Worm (Caenorhabditis elegans): Measurements from ENCODE around the gene Y49G5B.1.

Y49G5B.1 gene

ce11 chrV:5271487-5271886 lies 48.3 kb downstream of the Y49G5B.1 start (continued):
- TF ChIP-seq F37D6.2 (tag; optimal IDR thresholded peaks at IDR 0.05) (no peak), madf-5 (GFP tag; IDR thresholded peaks at IDR 0.05) (no peak), mxl-3 (GFP tag; optimal IDR thresholded peaks at IDR 0.05) (peak; percentile 92), nhr-11 (tag; optimal IDR thresholded peaks at IDR 0.05) (peak; percentile 85), ces-1 (GFP tag; optimal IDR thresholded peaks at IDR 0.05) (no peak), T26A8.4 (GFP tag; IDR thresholded peaks at IDR 0.05) (peak; percentile 41; the same call in 1 of the 2 replicates), egl-43 (GFP tag; IDR thresholded peaks at IDR 0.05) (no peak), nhr-25 (tag; optimal IDR thresholded peaks at IDR 0.05; ENCODE audit: borderline replicate concordance, insufficient read depth) (no peak), nhr-10 (tag; optimal IDR thresholded peaks at IDR 0.05) (peak; percentile 28), ZK546.5 (tag; optimal IDR thresholded peaks at IDR 0.05) (no peak), duxl-1 (tag; optimal IDR thresholded peaks at IDR 0.05; ENCODE audit: poor library complexity) (peak; percentile 74), vab-7 (GFP tag; IDR thresholded peaks at IDR 0.05) (no peak), ztf-7 (tag; optimal IDR thresholded peaks at IDR 0.05) (no peak), ceh-32 (tag; optimal IDR thresholded peaks at IDR 0.05; ENCODE audit: poor library complexity) (no peak), D1046.2 (GFP tag; IDR thresholded peaks at IDR 0.05) (peak; percentile 80), mep-1 (tag; optimal IDR thresholded peaks at IDR 0.05) (peak; percentile 54), nhr-42 (GFP tag; IDR thresholded peaks at IDR 0.05) (peak; percentile 57; the same call in 1 of the 2 replicates), nhr-48 (tag; optimal IDR thresholded peaks at IDR 0.05) (peak; percentile 98), spr-3 (GFP tag; optimal IDR thresholded peaks at IDR 0.05) (no peak), lir-3 (tag; optimal IDR thresholded peaks at IDR 0.05) (no peak), attf-4 (tag; optimal IDR thresholded peaks at IDR 0.05) (no peak), skn-1 (tag; optimal IDR thresholded peaks at IDR 0.05) (no peak), unc-39 (tag; optimal IDR thresholded peaks at IDR 0.05) (no peak), dve-1 (tag; optimal IDR thresholded peaks at IDR 0.05; ENCODE audit: insufficient read depth) (peak; percentile 78), Y48G9A.11 (GFP tag; IDR thresholded peaks at IDR 0.05) (no peak), mdt-29 (GFP tag; IDR thresholded peaks at IDR 0.05) (peak; percentile 46; the same call in 1 of the 2 replicates), Y5F2A.4 (GFP tag; optimal IDR thresholded peaks at IDR 0.05) (no peak), tra-1 (GFP tag; IDR thresholded peaks at IDR 0.05) (peak; percentile 89), snpc-1.2 (GFP tag; IDR thresholded peaks at IDR 0.05) (no peak), sdz-12 (GFP tag; optimal IDR thresholded peaks at IDR 0.05) (no peak), gei-8 (GFP tag; optimal IDR thresholded peaks at IDR 0.05) (peak; percentile 82), arid-1 (GFP tag; conservative IDR thresholded peaks at IDR 0.05) (peak; percentile 50; the same call in 1 of the 2 replicates), cey-2 (tag; optimal IDR thresholded peaks at IDR 0.05; ENCODE audit: borderline replicate concordance, insufficient read depth) (no peak), ceh-62 (tag; optimal IDR thresholded peaks at IDR 0.05) (no peak), nhr-28 (tag; optimal IDR thresholded peaks at IDR 0.05) (peak; percentile 85), lin-1 (GFP tag; IDR thresholded peaks at IDR 0.05) (peak; percentile 93), F49E8.2 (tag; optimal IDR thresholded peaks at IDR 0.05; ENCODE audit: borderline replicate concordance) (no peak), ama-1 (optimal IDR thresholded peaks at IDR 0.05) (no peak), dmd-8 (GFP tag; IDR thresholded peaks at IDR 0.05) (no peak), F26F4.8 (GFP tag; conservative IDR thresholded peaks at IDR 0.05) (no peak), dmd-9 (GFP tag; IDR thresholded peaks at IDR 0.05) (no peak), dmd-6 (GFP tag; IDR thresholded peaks at IDR 0.05) (peak; percentile 99), T20F7.1 (GFP tag; optimal IDR thresholded peaks at IDR 0.05) (no peak), ztf-11 (tag; optimal IDR thresholded peaks at IDR 0.05) (no peak), R02D3.7 (tag; optimal IDR thresholded peaks at IDR 0.05) (no peak), ZK337.2 (GFP tag; IDR thresholded peaks at IDR 0.05) (no peak), tag-97 (GFP tag; IDR thresholded peaks at IDR 0.05) (no peak), nhr-77 (tag; optimal IDR thresholded peaks at IDR 0.05) (peak; percentile 89), zfp-3 (GFP tag; conservative IDR thresholded peaks at IDR 0.05) (no peak), aly-2 (tag; optimal IDR thresholded peaks at IDR 0.05) (no peak), ceh-82 (tag; optimal IDR thresholded peaks at IDR 0.05) (no peak), zip-11 (GFP tag; IDR thresholded peaks at IDR 0.05) (no peak)
